Fruit fly (Drosophila melanogaster) whole organism, adult: Measurements from ENCODE around the gene CG17141.

ENCODE experiments used
- CG11617 ChIP-seq: fragments of 200-800 bp; sonication (Bioruptor generic); optimal IDR thresholded peaks from 2 replicates; lab custom pipeline; 2017; ENCODE audit warnings: mild to moderate bottlenecking, missing biosample characterization, missing genetic modification reagents, missing genetic modification characterization
- CG12768 ChIP-seq: fragments of 200-800 bp; sonication (Bioruptor generic); optimal IDR thresholded peaks from 2 replicates; lab custom pipeline; 2017; ENCODE audit warnings: missing biosample characterization, missing genetic modification characterization, mild to moderate bottlenecking, moderate library complexity, missing genetic modification reagents
- CG14711 ChIP-seq: fragments of 200-800 bp; sonication (Bioruptor generic); optimal IDR thresholded peaks from 2 replicates; lab custom pipeline; 2018; ENCODE audit warnings: missing biosample characterization, mild to moderate bottlenecking, missing genetic modification characterization, moderate library complexity
- CG1620 ChIP-seq: fragments of 200-800 bp; sonication (Bioruptor generic); optimal IDR thresholded peaks from 2 replicates; lab custom pipeline; 2016; ENCODE audit warnings: missing biosample characterization, missing genetic modification characterization
- CG33017 ChIP-seq: fragments of 200-800 bp; sonication (Bioruptor generic); optimal IDR thresholded peaks from 2 replicates; lab custom pipeline; 2018; ENCODE audit warnings: missing biosample characterization, mild to moderate bottlenecking, missing genetic modification characterization, moderate library complexity
- CG5204 ChIP-seq: fragments of 200-800 bp; sonication (Bioruptor generic); optimal IDR thresholded peaks from 2 replicates; lab custom pipeline; 2016; ENCODE audit warnings: missing biosample characterization, missing genetic modification characterization
- CG7045 ChIP-seq: fragments of 200-800 bp; sonication (Bioruptor generic); optimal IDR thresholded peaks from 2 replicates; lab custom pipeline; 2017; ENCODE audit warnings: missing biosample characterization, mild to moderate bottlenecking, missing genetic modification characterization
- CG7101 ChIP-seq: fragments of 200-800 bp; sonication (Bioruptor generic); optimal IDR thresholded peaks from 2 replicates; lab custom pipeline; 2018; ENCODE audit warnings: missing biosample characterization, mild to moderate bottlenecking, missing genetic modification characterization, moderate library complexity
- Clk ChIP-seq: fragments of 200-800 bp; sonication (Bioruptor generic); optimal IDR thresholded peaks from 2 replicates; lab custom pipeline; 2017; ENCODE audit warnings: missing biosample characterization, missing genetic modification characterization
- Crg-1 ChIP-seq: fragments of 200-800 bp; sonication (Bioruptor generic); optimal IDR thresholded peaks from 2 replicates; lab custom pipeline; 2016; ENCODE audit warnings: missing biosample characterization, missing genetic modification characterization
- Hr96 ChIP-seq: fragments of 200-800 bp; sonication (Bioruptor generic); optimal IDR thresholded peaks from 2 replicates; lab custom pipeline; 2016; ENCODE audit warnings: missing biosample characterization, missing genetic modification characterization
- Mnt ChIP-seq: fragments of 200-800 bp; sonication (Bioruptor generic); optimal IDR thresholded peaks from 2 replicates; lab custom pipeline; 2016; ENCODE audit warnings: missing biosample characterization, mild to moderate bottlenecking, missing genetic modification characterization
- bab1 ChIP-seq: fragments of 200-800 bp; sonication (Bioruptor generic); optimal IDR thresholded peaks from 3 replicates; lab custom pipeline; 2019; ENCODE audit warnings: missing biosample characterization, mild to moderate bottlenecking, missing genetic modification characterization, moderate library complexity
- cic ChIP-seq: fragments of 200-800 bp; sonication (Bioruptor generic); optimal IDR thresholded peaks from 2 replicates; lab custom pipeline; 2017; ENCODE audit warnings: missing biosample characterization, mild to moderate bottlenecking, missing genetic modification characterization, moderate library complexity
- cnc ChIP-seq, 2 experiments: fragments of >200 bp; optimal IDR thresholded peaks; 2 replicates each; lab custom pipeline; 2017
- kay ChIP-seq: fragments of 200-800 bp; sonication (Bioruptor generic); peaks from one replicate; lab custom pipeline; 2016; ENCODE audit warnings: missing biosample characterization, missing genetic modification characterization, borderline replicate concordance
- ovo ChIP-seq: fragments of 200-800 bp; sonication (Bioruptor generic); optimal IDR thresholded peaks from 2 replicates; lab custom pipeline; 2016; ENCODE audit warnings: missing biosample characterization, missing genetic modification characterization
- pad ChIP-seq: fragments of 200-800 bp; sonication (Bioruptor generic); optimal IDR thresholded peaks from 3 replicates; lab custom pipeline; 2017; ENCODE audit warnings: missing biosample characterization, missing genetic modification characterization, mild to moderate bottlenecking, moderate library complexity, missing genetic modification reagents
- tj ChIP-seq: fragments of 200-800 bp; sonication (Bioruptor generic); optimal IDR thresholded peaks from 3 replicates; lab custom pipeline; 2017; ENCODE audit warnings: missing biosample characterization, mild to moderate bottlenecking, missing genetic modification characterization, moderate library complexity
- toe ChIP-seq: fragments of 200-800 bp; sonication (Bioruptor generic); optimal IDR thresholded peaks from 2 replicates; lab custom pipeline; 2016; ENCODE audit warnings: missing biosample characterization, missing genetic modification characterization

Gene CG17141

DNA sequence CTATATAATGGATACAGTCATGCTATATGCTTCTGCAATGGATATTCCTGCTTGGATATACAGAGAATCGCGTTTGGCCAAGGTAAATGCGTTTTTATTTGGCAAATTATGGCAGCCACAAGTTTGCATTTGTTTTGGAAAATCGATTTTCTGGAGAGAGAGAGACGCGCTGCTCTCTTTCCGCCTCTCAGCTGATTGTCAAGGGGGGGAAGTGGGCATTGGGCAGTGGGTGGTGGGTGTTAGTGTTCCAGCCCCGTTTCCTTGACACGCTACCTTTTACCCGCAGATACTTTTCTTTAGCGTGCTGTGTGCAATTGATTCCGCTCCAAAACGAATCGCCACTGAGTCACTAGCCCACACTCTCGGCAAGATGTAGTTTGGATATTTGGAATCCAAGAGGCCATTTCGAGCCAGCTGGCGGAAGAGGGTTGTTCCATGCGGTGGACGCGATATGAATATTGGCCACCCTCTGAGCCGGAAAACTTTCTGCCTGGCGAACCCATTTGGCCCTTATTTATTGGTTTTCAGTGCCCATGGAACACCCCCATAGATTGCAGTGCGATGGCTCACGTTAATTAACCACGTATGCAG is 7.9 kb upstream of the CG17141 start:
- TF ChIP-seq tj (GFP tag; lab: Kevin White, UChicago) (peak; percentile 42), CG33017 (tag; lab: Kevin White, UChicago) (no peak), cic (no peak)

DNA sequence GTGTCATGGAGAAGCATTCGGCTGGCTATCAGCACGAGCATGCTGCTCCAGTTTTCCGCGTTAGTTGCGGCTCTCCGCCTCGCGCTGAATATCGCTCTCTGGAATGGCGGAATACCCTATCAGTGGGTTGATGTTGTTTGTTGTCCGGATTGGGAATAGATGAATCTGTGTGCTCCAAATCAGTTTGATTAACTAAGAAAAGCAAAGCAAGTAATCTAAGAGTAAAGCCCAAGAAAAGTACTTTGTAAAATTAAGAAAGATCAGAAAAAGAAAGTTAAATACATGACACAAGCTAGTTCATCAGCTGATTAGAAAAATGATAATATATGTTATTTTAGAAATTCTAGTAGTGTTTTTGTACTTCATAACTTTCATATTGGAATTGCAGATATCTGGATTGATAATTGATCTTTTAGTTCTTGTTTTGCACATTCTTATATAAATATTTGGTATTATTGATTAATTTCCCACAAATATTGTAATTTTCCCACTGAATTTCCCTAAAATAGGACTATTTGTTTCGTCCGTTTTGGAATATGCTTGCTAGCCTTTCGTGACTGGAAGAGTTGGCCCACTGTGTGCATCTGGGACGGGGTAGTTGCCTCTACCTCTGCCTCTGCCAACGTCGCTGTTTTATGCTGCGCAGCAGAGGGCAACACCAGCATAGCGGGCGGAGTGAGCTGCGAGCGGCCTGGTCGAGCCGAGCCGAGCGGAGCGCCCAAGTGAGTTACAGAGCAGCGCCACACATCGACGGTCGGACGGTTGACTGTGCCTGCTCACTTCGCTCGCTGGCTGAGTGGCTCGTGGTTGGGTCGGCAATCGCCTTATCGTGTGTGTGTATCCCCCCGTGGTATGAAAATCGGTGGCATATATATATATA is 6.7 kb upstream of the CG17141 start:
- TF ChIP-seq CG11617 (GFP tag; lab: Kevin White, UChicago), result peak; percentile 42
- TF ChIP-seq CG7101 (tag; lab: Kevin White, UChicago), result peak; percentile 1
- TF ChIP-seq CG12768 (GFP tag; lab: Kevin White, UChicago), result no peak
- no peak for TF ChIP-seq Crg-1 (GFP tag; lab: Kevin White, UChicago)
- no peak for TF ChIP-seq CG14711 (tag; lab: Kevin White, UChicago)
- TF ChIP-seq bab1, result no peak
- TF ChIP-seq CG7045, result no peak
- TF ChIP-seq cnc (optimal IDR thresholded peaks at IDR 0.05; lab: Kevin White, UChicago), result no peak
- TF ChIP-seq pad (GFP tag; lab: Kevin White, UChicago), result no peak
- TF ChIP-seq tj (GFP tag; lab: Kevin White, UChicago), result no peak
- TF ChIP-seq ovo (GFP tag; lab: Kevin White, UChicago), result no peak
- no peak for TF ChIP-seq Clk (GFP tag; lab: Kevin White, UChicago)
- no peak for TF ChIP-seq toe (GFP tag; lab: Kevin White, UChicago)
- TF ChIP-seq Mnt, result peak; percentile 37
- no peak for TF ChIP-seq cic
- peak; percentile 24 for TF ChIP-seq Hr96 (GFP tag; lab: Kevin White, UChicago)
- TF ChIP-seq CG33017 (tag; lab: Kevin White, UChicago), result peak; percentile 38
- TF ChIP-seq kay (GFP tag; lab: Kevin White, UChicago), result peak; percentile 74
- no peak for TF ChIP-seq CG1620
- TF ChIP-seq CG5204 (GFP tag; lab: Kevin White, UChicago), result peak; percentile 37

DNA sequence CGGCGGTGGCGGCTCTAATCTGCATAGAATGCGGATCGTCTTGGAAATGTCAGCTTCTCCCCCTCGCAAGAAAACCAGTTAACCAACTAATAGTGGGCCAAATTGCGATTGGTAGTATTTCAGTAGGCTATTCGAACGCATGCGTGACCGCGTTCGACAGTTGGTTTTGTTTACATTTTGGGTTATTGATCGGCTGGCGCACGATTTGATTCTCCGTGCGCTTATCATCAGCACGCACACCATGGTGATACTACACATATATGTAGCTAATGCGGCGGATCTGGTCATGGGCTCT is 6.1 kb upstream of the CG17141 start:
- TF ChIP-seq cic (peak; percentile 67), tj (GFP tag; lab: Kevin White, UChicago) (no peak)

- no peak for TF ChIP-seq kay (GFP tag; lab: Kevin White, UChicago)
- no peak for TF ChIP-seq Clk (GFP tag; lab: Kevin White, UChicago)
- no peak for TF ChIP-seq Hr96 (GFP tag; lab: Kevin White, UChicago)
- TF ChIP-seq CG5204 (GFP tag; lab: Kevin White, UChicago), result no peak
- no peak for TF ChIP-seq CG7101 (tag; lab: Kevin White, UChicago)
- no peak for TF ChIP-seq cic
Observed at dm6 chr3R:22752929-22753328, 5.5 kb upstream of the CG17141 start.

DNA sequence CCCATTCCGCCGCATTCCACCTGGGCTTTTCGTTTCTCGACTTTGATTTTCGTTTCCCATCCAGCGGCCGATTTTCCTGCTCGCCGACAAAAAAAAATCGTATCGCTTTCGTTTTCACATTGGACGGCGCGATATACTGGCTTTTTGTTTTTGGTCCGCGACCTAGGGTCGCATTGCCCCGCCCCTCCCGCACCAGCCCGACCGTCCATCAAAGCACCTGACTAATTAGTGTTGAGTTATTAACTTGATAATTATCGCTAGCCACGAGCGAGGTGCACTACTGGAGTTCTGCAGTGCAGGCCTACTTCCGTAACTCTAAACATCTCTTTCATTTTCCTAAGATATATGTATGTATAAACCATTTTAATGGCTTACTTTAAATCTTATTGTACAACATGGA is 4.3 kb upstream of the CG17141 start:
- TF ChIP-seq CG7101 (tag; lab: Kevin White, UChicago), result no peak
- no peak for TF ChIP-seq toe (GFP tag; lab: Kevin White, UChicago)
- no peak for TF ChIP-seq CG11617 (GFP tag; lab: Kevin White, UChicago)
- TF ChIP-seq CG14711 (tag; lab: Kevin White, UChicago), result no peak
- TF ChIP-seq cic, result no peak
- TF ChIP-seq ovo (GFP tag; lab: Kevin White, UChicago), result no peak

- TF ChIP-seq CG14711 (tag; lab: Kevin White, UChicago), result no peak
- TF ChIP-seq kay (GFP tag; lab: Kevin White, UChicago), result no peak
Observed at dm6 chr3R:22751111-22751510, 3.7 kb upstream of the CG17141 start.

- TF ChIP-seq CG11617 (GFP tag; lab: Kevin White, UChicago), result peak; percentile 83
- no peak for TF ChIP-seq CG5204 (GFP tag; lab: Kevin White, UChicago)
- TF ChIP-seq CG14711 (tag; lab: Kevin White, UChicago), result peak; percentile 98
- TF ChIP-seq Crg-1 (GFP tag; lab: Kevin White, UChicago), result peak; percentile 69
- TF ChIP-seq bab1, result peak; percentile 90
- peak; percentile 76 for TF ChIP-seq Mnt
- TF ChIP-seq CG7101 (tag; lab: Kevin White, UChicago), result peak; percentile 85
- peak; percentile 44 for TF ChIP-seq cic
- TF ChIP-seq CG7045, result peak; percentile 80
- TF ChIP-seq Clk (GFP tag; lab: Kevin White, UChicago), result peak; percentile 78
- TF ChIP-seq ovo (GFP tag; lab: Kevin White, UChicago), result peak; percentile 79
- TF ChIP-seq pad (GFP tag; lab: Kevin White, UChicago), result peak; percentile 59
- TF ChIP-seq tj (GFP tag; lab: Kevin White, UChicago), result peak; percentile 89
- TF ChIP-seq CG1620, result peak; percentile 89
- no peak for TF ChIP-seq cnc (optimal IDR thresholded peaks at IDR 0.05; lab: Kevin White, UChicago)
- peak; percentile 83 for TF ChIP-seq CG33017 (tag; lab: Kevin White, UChicago)
- no peak for TF ChIP-seq toe (GFP tag; lab: Kevin White, UChicago)
- TF ChIP-seq kay (GFP tag; lab: Kevin White, UChicago), result no peak
- peak; percentile 82 for TF ChIP-seq CG12768 (GFP tag; lab: Kevin White, UChicago)
- TF ChIP-seq Hr96 (GFP tag; lab: Kevin White, UChicago), result peak; percentile 92
Observed at dm6 chr3R:22750534-22750947, 3.1 kb upstream of the CG17141 start, which contains the start of the genes rumi, CG7029 and Usp12-46. Gene rumi, minus strand, starts transcription at chr3R:22750597. Gene CG7029, plus strand, starts transcription at chr3R:22750901. Gene Usp12-46, plus strand, starts transcription at chr3R:22750901.
